Worm (Caenorhabditis elegans) whole organism, mixed stage, embryonic: Measurements from ENCODE around the gene B0244.16.

ENCODE experiments used
- elt-3 ChIP-seq: fragments of 150-350 bp; optimal IDR thresholded peaks from 2 replicates; lab custom pipeline; 2014; ENCODE audit warnings: missing biosample characterization, missing genetic modification characterization
- lin-13 ChIP-seq: fragments of 150-350 bp; optimal IDR thresholded peaks from 2 replicates; lab custom pipeline; 2014; ENCODE audit warnings: missing biosample characterization, missing genetic modification characterization
- lin-32 ChIP-seq: fragments of 200-800 bp; sonication (Bioruptor generic); optimal IDR thresholded peaks from 2 replicates; lab custom pipeline; 2018; ENCODE audit warnings: mild to moderate bottlenecking, missing genetic modification characterization, missing compliant biosample characterization
- mab-5 ChIP-seq: fragments of 150-350 bp; optimal IDR thresholded peaks from 2 replicates; lab custom pipeline; 2014; ENCODE audit warnings: missing biosample characterization, missing genetic modification characterization
- nhr-76 ChIP-seq: sonication (generic microtip); optimal IDR thresholded peaks from 2 replicates; lab custom pipeline; 2017; ENCODE audit warnings: missing biosample characterization, missing genetic modification characterization
- pha-4 ChIP-seq: fragments of 150-350 bp; optimal IDR thresholded peaks from 2 replicates; lab custom pipeline; 2018; ENCODE audit warnings: missing biosample characterization, missing genetic modification reagents, missing genetic modification characterization
- snpc-4 ChIP-seq: fragments of 150-350 bp; optimal IDR thresholded peaks from 2 replicates; lab custom pipeline; 2014; ENCODE audit warnings: missing biosample characterization, missing genetic modification characterization
- unc-120 ChIP-seq: sonication (generic microtip); optimal IDR thresholded peaks from 2 replicates; lab custom pipeline; 2017; ENCODE audit warnings: missing genetic modification characterization, missing compliant biosample characterization; ENCODE audit not compliant: poor library complexity, severe bottlenecking
- unc-39 ChIP-seq: fragments of 150-350 bp; optimal IDR thresholded peaks from 2 replicates; lab custom pipeline; 2014; ENCODE audit warnings: missing biosample characterization, missing genetic modification characterization
- unc-62 ChIP-seq: fragments of 150-350 bp; optimal IDR thresholded peaks from 2 replicates; lab custom pipeline; 2014; ENCODE audit warnings: missing biosample characterization, missing genetic modification reagents, missing genetic modification characterization
- ztf-11 ChIP-seq: fragments of 150-350 bp; optimal IDR thresholded peaks from 2 replicates; lab custom pipeline; 2014; ENCODE audit warnings: missing biosample characterization, missing genetic modification characterization

DNA sequence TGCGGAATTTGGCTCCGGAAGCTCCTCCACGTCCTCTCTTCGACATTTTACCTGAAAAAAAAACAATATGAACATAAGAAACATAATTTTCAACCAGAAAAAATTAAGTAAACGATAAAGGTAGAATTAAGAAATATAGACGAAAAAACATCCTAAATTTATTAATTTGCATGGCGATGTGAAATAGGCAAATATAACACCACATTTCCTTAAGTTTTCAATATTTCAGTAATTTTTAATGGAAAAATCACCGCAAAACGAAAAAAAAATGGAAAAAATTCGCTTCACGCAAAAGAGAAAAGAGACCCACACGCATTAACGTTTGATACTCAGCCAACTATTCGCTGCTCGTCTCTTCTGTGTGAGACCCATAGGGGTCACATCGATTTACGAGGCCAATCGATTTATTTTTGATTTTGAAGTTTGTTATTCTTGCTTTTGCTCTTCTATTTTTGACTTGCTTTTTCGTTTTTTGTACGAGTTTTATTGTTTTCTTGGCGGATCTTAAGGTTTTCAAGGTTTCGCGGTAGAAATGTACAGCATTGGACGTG lies 34.6 kb upstream of the B0244.16 start, which contains the start of gene rpl-23:
- peak; percentile 37 for TF ChIP-seq ztf-11 (tag; lab: Kevin White, UChicago)
- no peak for TF ChIP-seq lin-32
- TF ChIP-seq snpc-4 (tag; lab: Kevin White, UChicago): no peak
- TF ChIP-seq pha-4: peak; percentile 93
- TF ChIP-seq unc-120 (tag; lab: Kevin White, UChicago): peak; percentile 92
- peak; percentile 66 for TF ChIP-seq unc-62 (GFP tag; lab: Kevin White, UChicago)
- peak; percentile 85 for TF ChIP-seq mab-5 (tag; lab: Kevin White, UChicago)
- peak; percentile 12 for TF ChIP-seq elt-3 (tag; lab: Kevin White, UChicago)
- TF ChIP-seq unc-39 (tag; lab: Kevin White, UChicago): no peak
- TF ChIP-seq nhr-76: no peak
- TF ChIP-seq lin-13: peak; percentile 92
